Worm (Caenorhabditis elegans) whole organism, L4 larva: ENCODE data around the gene Y38E10A.14.
A peak's percentile ranks its signal among the peaks of the same experiment; 100 is the strongest.

Experiments
- dmd-6 ChIP-seq: fragments of 200-800 bp; sonication (Bioruptor generic); IDR thresholded peaks from 2 replicates; pipeline ENCODE4 v1.3.6; 2022; ENCODE audit warnings: missing genetic modification reagents, missing genetic modification characterization, missing compliant biosample characterization
- pqm-1 ChIP-seq: sonication (generic microtip); optimal IDR thresholded peaks from 2 replicates; lab custom pipeline; 2017; ENCODE audit warnings: missing biosample characterization, missing genetic modification characterization

- peak; percentile 93 for TF ChIP-seq dmd-6 (GFP tag; lab: Robert Waterston, UW)
- no peak for TF ChIP-seq pqm-1 (tag; lab: Kevin White, UChicago)
Observed at ce11 chrII:12615413-12615812, 8.9 kb downstream of the Y38E10A.14 start.
